Fruit fly (Drosophila melanogaster) whole organism, embryonic: ENCODE results near the gene CG8051.
A peak's percentile ranks its signal among the peaks of the same experiment; 100 is the strongest.

ENCODE experiments used
- ATbp ChIP-seq: fragments of 200-800 bp; sonication (Bioruptor generic); optimal IDR thresholded peaks from 2 replicates; lab custom pipeline; 2017; ENCODE audit warnings: missing biosample characterization, mild to moderate bottlenecking, missing genetic modification characterization, missing genetic modification reagents
- B-H2 ChIP-seq: fragments of 200-800 bp; sonication (Bioruptor generic); optimal IDR thresholded peaks from 2 replicates; lab custom pipeline; 2018; ENCODE audit warnings: missing biosample characterization, mild to moderate bottlenecking, missing genetic modification characterization
- CG10209 ChIP-seq: fragments of 200-800 bp; sonication (Bioruptor generic); optimal IDR thresholded peaks from 3 replicates; lab custom pipeline; 2017; ENCODE audit warnings: missing biosample characterization, mild to moderate bottlenecking, missing genetic modification characterization, missing genetic modification reagents
- CG12219 ChIP-seq: fragments of 200-800 bp; sonication (Bioruptor generic); optimal IDR thresholded peaks from 3 replicates; lab custom pipeline; 2018; ENCODE audit warnings: missing biosample characterization, mild to moderate bottlenecking, missing genetic modification characterization
- CG13296 ChIP-seq: fragments of 200-800 bp; sonication (Bioruptor generic); optimal IDR thresholded peaks from 3 replicates; lab custom pipeline; 2018; ENCODE audit warnings: missing biosample characterization, mild to moderate bottlenecking, missing genetic modification characterization
- CG14860 ChIP-seq: fragments of 200-800 bp; sonication (Bioruptor generic); IDR thresholded peaks from 3 replicates; pipeline ENCODE4 v1.3.6; 2022; ENCODE audit warnings: missing biosample characterization, missing genetic modification characterization; ENCODE audit not compliant: partially characterized antibody
- CG15479 ChIP-seq: fragments of 200-800 bp; sonication (Bioruptor generic); optimal IDR thresholded peaks from 3 replicates; lab custom pipeline; 2019; ENCODE audit warnings: missing biosample characterization, mild to moderate bottlenecking, missing genetic modification characterization, moderate library complexity
- CG15514 ChIP-seq: fragments of 200-800 bp; sonication (Bioruptor generic); optimal IDR thresholded peaks from 3 replicates; lab custom pipeline; 2017; ENCODE audit warnings: missing biosample characterization, missing genetic modification characterization, mild to moderate bottlenecking, moderate library complexity, missing genetic modification reagents
- CG17568 ChIP-seq: fragments of 200-800 bp; sonication (Bioruptor generic); optimal IDR thresholded peaks from 2 replicates; lab custom pipeline; 2018; ENCODE audit warnings: missing biosample characterization, mild to moderate bottlenecking, missing genetic modification characterization, moderate library complexity
- CG17912 ChIP-seq: fragments of 200-800 bp; sonication (Bioruptor generic); optimal IDR thresholded peaks from 2 replicates; lab custom pipeline; 2018; ENCODE audit warnings: missing biosample characterization, mild to moderate bottlenecking, missing genetic modification characterization
- CG18764 ChIP-seq: fragments of 200-800 bp; sonication (Bioruptor generic); optimal IDR thresholded peaks from 3 replicates; lab custom pipeline; 2016; ENCODE audit warnings: missing biosample characterization, missing genetic modification characterization
- CG2199 ChIP-seq: fragments of 200-800 bp; sonication (Bioruptor generic); IDR thresholded peaks from 3 replicates; pipeline ENCODE4 v1.3.6; 2022; ENCODE audit warnings: missing biosample characterization, missing genetic modification characterization
- CG33557 ChIP-seq: fragments of 200-800 bp; sonication (Bioruptor generic); optimal IDR thresholded peaks from 2 replicates; lab custom pipeline; 2019; ENCODE audit warnings: missing biosample characterization, mild to moderate bottlenecking, missing genetic modification characterization, moderate library complexity
- CG4404 ChIP-seq: fragments of 200-800 bp; sonication (Bioruptor generic); IDR thresholded peaks from 2 replicates; pipeline ENCODE4 v1.3.6; 2022; ENCODE audit warnings: missing biosample characterization, missing genetic modification characterization
- CG5180 ChIP-seq: fragments of 200-800 bp; sonication (Bioruptor generic); optimal IDR thresholded peaks from 3 replicates; lab custom pipeline; 2017; ENCODE audit warnings: missing biosample characterization, missing genetic modification characterization, mild to moderate bottlenecking, moderate library complexity, missing genetic modification reagents
- CG5953 ChIP-seq: fragments of 200-800 bp; sonication (Bioruptor generic); IDR thresholded peaks from 2 replicates; pipeline ENCODE4 v1.3.6; 2022; ENCODE audit warnings: missing biosample characterization, missing genetic modification characterization
- CG8924 ChIP-seq: fragments of 200-800 bp; optimal IDR thresholded peaks from 3 replicates; lab custom pipeline; 2019; ENCODE audit warnings: missing biosample characterization, mild to moderate bottlenecking, missing genetic modification characterization, moderate library complexity
- CG9817 ChIP-seq: fragments of 200-800 bp; sonication (Bioruptor generic); optimal IDR thresholded peaks from 2 replicates; lab custom pipeline; 2018; ENCODE audit warnings: missing biosample characterization, mild to moderate bottlenecking, missing genetic modification characterization, moderate library complexity
- CkIIα-i1 ChIP-seq: fragments of 200-800 bp; sonication (Bioruptor generic); IDR thresholded peaks from 2 replicates; pipeline ENCODE4 v1.3.6; 2022; ENCODE audit warnings: missing biosample characterization, missing genetic modification characterization
- Elba2 ChIP-seq: fragments of 200-800 bp; sonication (Bioruptor generic); optimal IDR thresholded peaks from 3 replicates; lab custom pipeline; 2016; ENCODE audit warnings: missing biosample characterization, missing genetic modification characterization
- HmgZ ChIP-seq: fragments of 200-800 bp; sonication (Bioruptor generic); optimal IDR thresholded peaks from 2 replicates; lab custom pipeline; 2018; ENCODE audit warnings: missing biosample characterization, mild to moderate bottlenecking, missing genetic modification characterization
- Hr78 ChIP-seq, 2 experiments: fragments of 200-800 bp in 1 of 2; fragments of >200 bp in 1 of 2; sonication (Bioruptor generic) in 1 of 2; optimal IDR thresholded peaks; 2 replicates each; lab custom pipeline; 2017 to 2019; ENCODE audit warnings: missing biosample characterization in 2 of 2, missing genetic modification characterization in 2 of 2, mild to moderate bottlenecking in 1 of 2, moderate library complexity in 1 of 2
- Mrtf ChIP-seq: fragments of 200-800 bp; sonication (Bioruptor generic); IDR thresholded peaks from 3 replicates; pipeline ENCODE4 v1.3.6; 2022; ENCODE audit warnings: missing biosample characterization, missing genetic modification characterization
- Nf-YC ChIP-seq: fragments of 200-800 bp; optimal IDR thresholded peaks from 3 replicates; lab custom pipeline; 2019; ENCODE audit warnings: missing biosample characterization, mild to moderate bottlenecking, missing genetic modification characterization, moderate library complexity
- Ravus ChIP-seq: fragments of 200-800 bp; sonication (Bioruptor generic); IDR thresholded peaks from 2 replicates; pipeline ENCODE4 v1.3.6; 2022; ENCODE audit warnings: missing biosample characterization, missing genetic modification characterization
- Ssrp ChIP-seq: fragments of 200-800 bp; sonication (Bioruptor generic); optimal IDR thresholded peaks from 2 replicates; lab custom pipeline; 2018; ENCODE audit warnings: missing biosample characterization, mild to moderate bottlenecking, missing genetic modification characterization, moderate library complexity
- YL-1 ChIP-seq: fragments of 200-800 bp; sonication (Bioruptor generic); optimal IDR thresholded peaks from 3 replicates; lab custom pipeline; 2017; ENCODE audit warnings: missing biosample characterization, mild to moderate bottlenecking, missing genetic modification characterization
- ap ChIP-seq: fragments of 200-800 bp; sonication (Bioruptor generic); IDR thresholded peaks from 2 replicates; pipeline ENCODE4 v1.3.6; 2022; ENCODE audit warnings: missing biosample characterization, missing genetic modification characterization
- bowl ChIP-seq: fragments of 200-800 bp; sonication (Bioruptor generic); IDR thresholded peaks from 2 replicates; pipeline ENCODE4 v1.3.6; 2022; ENCODE audit warnings: missing biosample characterization, missing genetic modification characterization
- br ChIP-seq: fragments of >200 bp; optimal IDR thresholded peaks from 2 replicates; lab custom pipeline; 2017
- cad ChIP-seq: fragments of >200 bp; optimal IDR thresholded peaks from 2 replicates; lab custom pipeline; 2017; ENCODE audit warnings: missing biosample characterization, missing genetic modification characterization
- caup ChIP-seq: fragments of 200-800 bp; sonication (Bioruptor generic); optimal IDR thresholded peaks from 3 replicates; lab custom pipeline; 2017; ENCODE audit warnings: missing biosample characterization, mild to moderate bottlenecking, missing genetic modification characterization, moderate library complexity; ENCODE audit not compliant: severe bottlenecking
- corto ChIP-seq: fragments of 200-800 bp; sonication (Bioruptor generic); optimal IDR thresholded peaks from 2 replicates; lab custom pipeline; 2016; ENCODE audit warnings: missing biosample characterization, mild to moderate bottlenecking, missing genetic modification characterization, moderate library complexity
- crc ChIP-seq: fragments of 200-800 bp; sonication (Bioruptor generic); optimal IDR thresholded peaks from 2 replicates; lab custom pipeline; 2016; ENCODE audit warnings: missing biosample characterization, missing genetic modification characterization
- da ChIP-seq: fragments of 200-800 bp; sonication (Bioruptor generic); optimal IDR thresholded peaks from 2 replicates; lab custom pipeline; 2016; ENCODE audit warnings: missing biosample characterization, missing genetic modification characterization
- disco-r ChIP-seq: fragments of 200-800 bp; sonication (Bioruptor generic); optimal IDR thresholded peaks from 2 replicates; lab custom pipeline; 2016; ENCODE audit warnings: missing biosample characterization, missing genetic modification characterization
- emc ChIP-seq: fragments of 200-800 bp; sonication (Bioruptor generic); optimal IDR thresholded peaks from 2 replicates; lab custom pipeline; 2016; ENCODE audit warnings: missing biosample characterization, missing genetic modification characterization
- exex ChIP-seq: fragments of 200-800 bp; sonication (Bioruptor generic); optimal IDR thresholded peaks from 4 replicates; lab custom pipeline; 2018; ENCODE audit warnings: missing biosample characterization, mild to moderate bottlenecking, missing genetic modification characterization, moderate library complexity
- grau ChIP-seq: fragments of 200-800 bp; optimal IDR thresholded peaks from 3 replicates; lab custom pipeline; 2019; ENCODE audit warnings: missing biosample characterization, mild to moderate bottlenecking, missing genetic modification characterization, moderate library complexity
- insv ChIP-seq, 2 experiments: fragments of 200-800 bp; sonication (Bioruptor generic); optimal IDR thresholded peaks; 3 replicates each; lab custom pipeline; 2016 to 2018; ENCODE audit warnings: missing biosample characterization in 2 of 2, missing genetic modification characterization in 2 of 2
- kay ChIP-seq: fragments of 200-800 bp; sonication (Bioruptor generic); optimal IDR thresholded peaks from 2 replicates; lab custom pipeline; 2016; ENCODE audit warnings: missing biosample characterization, missing genetic modification characterization
- mirr ChIP-seq: fragments of 200-800 bp; sonication (Bioruptor generic); optimal IDR thresholded peaks from 3 replicates; lab custom pipeline; 2018; ENCODE audit warnings: missing biosample characterization, mild to moderate bottlenecking, missing genetic modification characterization
- nerfin-1 ChIP-seq: fragments of 200-800 bp; sonication (Bioruptor generic); optimal IDR thresholded peaks from 3 replicates; lab custom pipeline; 2019; ENCODE audit warnings: missing biosample characterization, mild to moderate bottlenecking, missing genetic modification characterization, moderate library complexity
- nerfin-2 ChIP-seq: fragments of 200-800 bp; sonication (Bioruptor generic); IDR thresholded peaks from 2 replicates; pipeline ENCODE4 v1.3.6; 2022; ENCODE audit warnings: missing biosample characterization, missing genetic modification characterization; ENCODE audit not compliant: partially characterized antibody
- pb ChIP-seq: fragments of 200-800 bp; sonication (Bioruptor generic); optimal IDR thresholded peaks from 3 replicates; lab custom pipeline; 2016; ENCODE audit warnings: missing biosample characterization, missing genetic modification characterization
- pita ChIP-seq: fragments of 200-800 bp; sonication (Bioruptor generic); optimal IDR thresholded peaks from 2 replicates; lab custom pipeline; 2017; ENCODE audit warnings: missing biosample characterization, mild to moderate bottlenecking, missing genetic modification characterization
- sc ChIP-seq, 3 experiments: fragments of >200 bp in 2 of 3; fragments of 200-800 bp in 1 of 3; sonication (Bioruptor generic) in 1 of 3; optimal IDR thresholded peaks; 2 replicates in 2 of 3; 3 replicates in 1 of 3; lab custom pipeline; 2017; ENCODE audit warnings: mild to moderate bottlenecking in 1 of 3, missing biosample characterization in 1 of 3, missing genetic modification characterization in 1 of 3, missing genetic modification reagents in 1 of 3
- sens-2 ChIP-seq: fragments of 200-800 bp; sonication (Bioruptor generic); IDR thresholded peaks from 2 replicates; pipeline ENCODE4 v1.3.6; 2022; ENCODE audit warnings: missing biosample characterization, missing genetic modification characterization
- tap ChIP-seq: fragments of 200-800 bp; optimal IDR thresholded peaks from 3 replicates; lab custom pipeline; 2019; ENCODE audit warnings: missing biosample characterization, mild to moderate bottlenecking, missing genetic modification characterization, moderate library complexity
- tin ChIP-seq: fragments of 200-800 bp; sonication (Bioruptor generic); optimal IDR thresholded peaks from 3 replicates; lab custom pipeline; 2016; ENCODE audit warnings: missing biosample characterization, missing genetic modification characterization
- unpg ChIP-seq: fragments of 200-800 bp; sonication (Bioruptor generic); optimal IDR thresholded peaks from 3 replicates; lab custom pipeline; 2018; ENCODE audit warnings: missing biosample characterization, mild to moderate bottlenecking, missing genetic modification characterization, moderate library complexity

Gene CG8051

dm6 chrX:19306531-19306930 lies 1.2 kb downstream of the CG8051 start (continued):
- TF ChIP-seq CG10209 (GFP tag; lab: Kevin White, UChicago) (no peak), Ravus (GFP tag; lab: Robert Waterston, UW) (no peak), ATbp (GFP tag; lab: Kevin White, UChicago) (peak; percentile 59), CG4404 (no peak), CG17568 (GFP tag; lab: Kevin White, UChicago) (no peak), CG8924 (tag; lab: Kevin White, UChicago) (peak; percentile 17), crc (no peak), CG5180 (peak; percentile 38), disco-r (GFP tag; lab: Kevin White, UChicago) (no peak), nerfin-1 (tag; lab: Kevin White, UChicago) (no peak), pb (GFP tag; lab: Kevin White, UChicago) (no peak), CG5953 (GFP tag; lab: Robert Waterston, UW) (no peak), CG17912 (GFP tag; lab: Kevin White, UChicago) (peak; percentile 36), emc (no peak), CkIIα-i1 (GFP tag; lab: Robert Waterston, UW) (no peak), CG13296 (GFP tag; lab: Kevin White, UChicago) (peak; percentile 30), YL-1 (GFP tag; lab: Kevin White, UChicago) (no peak), CG18764 (no peak), Nf-YC (tag; lab: Kevin White, UChicago) (peak; percentile 45), HmgZ (tag; lab: Kevin White, UChicago) (peak; percentile 1), B-H2 (peak; percentile 38), CG15514 (peak; percentile 22), Hr78 (GFP tag; optimal IDR thresholded peaks at IDR 0.05; lab: Kevin White, UChicago) (no peak), CG2199 (GFP tag; lab: Robert Waterston, UW) (no peak), da (GFP tag; lab: Kevin White, UChicago) (no peak), CG9817 (tag; lab: Kevin White, UChicago) (peak; percentile 9), CG12219 (GFP tag; lab: Kevin White, UChicago) (no peak), sens-2 (GFP tag; lab: Robert Waterston, UW) (no peak), pita (GFP tag; lab: Kevin White, UChicago) (no peak), cad (GFP tag; lab: Kevin White, UChicago) (no peak), exex (tag; lab: Kevin White, UChicago) (peak; percentile 63), sc (optimal IDR thresholded peaks at IDR 0.05; lab: Kevin White, UChicago) (no peak), sc (GFP tag; optimal IDR thresholded peaks at IDR 0.05; lab: Kevin White, UChicago) (no peak), mirr (peak; percentile 63), corto (no peak), CG33557 (GFP tag; lab: Kevin White, UChicago) (no peak), tap (tag; lab: Kevin White, UChicago) (peak; percentile 21), kay (no peak), nerfin-2 (GFP tag; lab: Robert Waterston, UW) (no peak), caup (GFP tag; lab: Kevin White, UChicago) (peak; percentile 32), tin (no peak), CG14860 (no peak), unpg (GFP tag; lab: Kevin White, UChicago) (peak; percentile 30), Ssrp (tag; lab: Kevin White, UChicago) (no peak), ap (no peak), br (lab: Kevin White, UChicago) (no peak), Elba2 (no peak), bowl (GFP tag; lab: Robert Waterston, UW) (no peak), insv (GFP tag; optimal IDR thresholded peaks at IDR 0.05; lab: Kevin White, UChicago) (no peak), Mrtf (no peak), CG15479 (no peak), grau (tag; lab: Kevin White, UChicago) (peak; percentile 31)
